Fruit fly (Drosophila melanogaster): Measurements from ENCODE around the gene CG3285.

The CG3285 gene

dm6 chr2L:3348146-3348747 lies 17.5 kb downstream of the CG3285 start (continued):
- peak; percentile 90 for TF ChIP-seq fd96Cb (tag; optimal IDR thresholded peaks at IDR 0.05)
- TF ChIP-seq sqz (GFP tag; optimal IDR thresholded peaks at IDR 0.05): peak; percentile 44
- peak; percentile 80 for TF ChIP-seq onecut (GFP tag; IDR thresholded peaks at IDR 0.05)
- TF ChIP-seq Six4 (GFP tag; optimal IDR thresholded peaks at IDR 0.05): peak; percentile 69
- TF ChIP-seq Mad (GFP tag; optimal IDR thresholded peaks at IDR 0.05): peak; percentile 58
- peak; percentile 82 for TF ChIP-seq CG11696 (GFP tag; IDR thresholded peaks at IDR 0.05)
- TF ChIP-seq CG17912 (GFP tag; optimal IDR thresholded peaks at IDR 0.05): no peak
- TF ChIP-seq ab (GFP tag; optimal IDR thresholded peaks at IDR 0.05): no peak
- TF ChIP-seq usp (GFP tag; optimal IDR thresholded peaks at IDR 0.05): no peak
- TF ChIP-seq Max (GFP tag; optimal IDR thresholded peaks at IDR 0.05): peak; percentile 1
- peak; percentile 91 for TF ChIP-seq Blimp-1 (GFP tag; optimal IDR thresholded peaks at IDR 0.05)
- peak in 1 of 2 experiments; percentile 88 for TF ChIP-seq eve (GFP tag; optimal IDR thresholded peaks at IDR 0.05)
- TF ChIP-seq CG11560 (tag; IDR thresholded peaks at IDR 0.05): no peak
- TF ChIP-seq ttk (GFP tag; IDR thresholded peaks at IDR 0.05): peak; percentile 92
- peak; percentile 73 for TF ChIP-seq CG4707 (GFP tag; optimal IDR thresholded peaks at IDR 0.05)
- no peak for TF ChIP-seq tna (GFP tag; IDR thresholded peaks at IDR 0.05; ENCODE audit: partially characterized antibody)
- TF ChIP-seq schlank (tag; optimal IDR thresholded peaks at IDR 0.05): no peak
- no peak for TF ChIP-seq mirr (GFP tag; optimal IDR thresholded peaks at IDR 0.05)
- peak; percentile 33; the same call in 1 of the 2 replicates for TF ChIP-seq CG3847 (GFP tag; IDR thresholded peaks at IDR 0.05)
- TF ChIP-seq fd64A (GFP tag; optimal IDR thresholded peaks at IDR 0.05): peak; percentile 70
- peak; percentile 97 for TF ChIP-seq vvl (GFP tag; IDR thresholded peaks at IDR 0.05)
- TF ChIP-seq CG6765 (GFP tag; optimal IDR thresholded peaks at IDR 0.05): no peak
- TF ChIP-seq Hand (GFP tag; optimal IDR thresholded peaks at IDR 0.05): no peak
- TF ChIP-seq CG8089 (GFP tag; optimal IDR thresholded peaks at IDR 0.05): peak; percentile 52
- peak; percentile 64 for TF ChIP-seq CG1602 (GFP tag; optimal IDR thresholded peaks at IDR 0.05)
- TF ChIP-seq Lim3 (GFP tag; IDR thresholded peaks at IDR 0.05): peak; percentile 71
- peak; percentile 76 for TF ChIP-seq CG12071 (GFP tag; optimal IDR thresholded peaks at IDR 0.05)
- TF ChIP-seq zfh2 (GFP tag; optimal IDR thresholded peaks at IDR 0.05): no peak
- TF ChIP-seq H15 (GFP tag; IDR thresholded peaks at IDR 0.05): peak; percentile 90
- TF ChIP-seq sima (GFP tag; optimal IDR thresholded peaks at IDR 0.05): no peak
- no peak for TF ChIP-seq CG7987 (GFP tag; optimal IDR thresholded peaks at IDR 0.05)
- TF ChIP-seq Ets65A (GFP tag): peak; percentile 82
- TF ChIP-seq CG17568 (GFP tag; optimal IDR thresholded peaks at IDR 0.05): peak; percentile 31
- peak; percentile 75 for TF ChIP-seq CG11456 (GFP tag; IDR thresholded peaks at IDR 0.05)
- peak; percentile 60 for TF ChIP-seq CG8944 (GFP tag; optimal IDR thresholded peaks at IDR 0.05)
- TF ChIP-seq Dll (GFP tag; IDR thresholded peaks at IDR 0.05; ENCODE audit: partially characterized antibody): 0 out of 4 replicates have a peak, but pooled peaks have one; percentile 27
- peak; percentile 64 for TF ChIP-seq slbo (GFP tag; IDR thresholded peaks at IDR 0.05)
- TF ChIP-seq Doc3 (GFP tag; IDR thresholded peaks at IDR 0.05; ENCODE audit: partially characterized antibody): no peak
- no peak for TF ChIP-seq Kr (GFP tag; optimal IDR thresholded peaks at IDR 0.05)
- peak; percentile 97 for TF ChIP-seq Awh (GFP tag; IDR thresholded peaks at IDR 0.05)
- peak; percentile 81 for TF ChIP-seq CG7839 (tag; optimal IDR thresholded peaks at IDR 0.05)
- peak; percentile 69 for TF ChIP-seq CG32767 (GFP tag; IDR thresholded peaks at IDR 0.05)
- TF ChIP-seq en (GFP tag; optimal IDR thresholded peaks at IDR 0.05): peak; percentile 50
- peak; percentile 51 for TF ChIP-seq CG18476 (GFP tag; optimal IDR thresholded peaks at IDR 0.05)
- peak; percentile 85 for TF ChIP-seq Optix (GFP tag; IDR thresholded peaks at IDR 0.05)
- TF ChIP-seq CG33213 (GFP tag; optimal IDR thresholded peaks at IDR 0.05): peak; percentile 52
- peak; percentile 87 for TF ChIP-seq crol (GFP tag; IDR thresholded peaks at IDR 0.05)
- peak; percentile 68 for TF ChIP-seq Xbp1 (GFP tag; optimal IDR thresholded peaks at IDR 0.05)
- peak; percentile 81 for TF ChIP-seq lmd (GFP tag; IDR thresholded peaks at IDR 0.05)
- no peak for TF ChIP-seq CG13287 (GFP tag; IDR thresholded peaks at IDR 0.05; ENCODE audit: partially characterized antibody)
- peak; percentile 39 for TF ChIP-seq Sry-β (GFP tag; optimal IDR thresholded peaks at IDR 0.05)

Measured in whole organism, embryonic.